Worm (Caenorhabditis elegans) whole organism, young adult: ENCODE results near the gene exp-1.

Experiments
- C06A6.2 ChIP-seq: fragments of 200-800 bp; sonication (Bioruptor generic); conservative IDR thresholded peaks from 2 replicates; pipeline ENCODE4 v1.3.6; 2022; ENCODE audit warnings: missing genetic modification characterization, missing compliant biosample characterization
- F57C9.4 ChIP-seq: sonication (generic microtip); optimal IDR thresholded peaks from 2 replicates; lab custom pipeline; 2017; ENCODE audit warnings: mild to moderate bottlenecking, missing genetic modification characterization, missing compliant biosample characterization
- Y79H2A.3 ChIP-seq: fragments of 200-800 bp; sonication (Bioruptor generic); conservative IDR thresholded peaks from 2 replicates; pipeline ENCODE4 v1.3.6; 2022; ENCODE audit warnings: missing genetic modification reagents, missing genetic modification characterization, missing compliant biosample characterization
- ama-1 ChIP-seq, 3 experiments: fragments of 150-350 bp in 1 of 3; sonication (generic microtip) in 2 of 3; optimal IDR thresholded peaks; 2 replicates each; lab custom pipeline; 2014 to 2018; ENCODE audit warnings: missing biosample characterization in 2 of 3, missing genetic modification characterization in 2 of 3, missing genetic modification reagents in 2 of 3
- attf-3 ChIP-seq: fragments of 200-800 bp; sonication (Bioruptor generic); conservative IDR thresholded peaks from 2 replicates; pipeline ENCODE4 v1.3.6; 2022; ENCODE audit warnings: missing genetic modification reagents, missing genetic modification characterization, missing compliant biosample characterization
- ceh-27 ChIP-seq: fragments of 200-800 bp; sonication (Bioruptor generic); optimal IDR thresholded peaks from 2 replicates; lab custom pipeline; 2018; ENCODE audit warnings: mild to moderate bottlenecking, missing genetic modification characterization, moderate library complexity, missing compliant biosample characterization
- ekl-4 ChIP-seq: fragments of 200-800 bp; sonication (Bioruptor generic); IDR thresholded peaks from 2 replicates; pipeline ENCODE4 v1.3.6; 2022; ENCODE audit warnings: missing genetic modification reagents, missing genetic modification characterization, missing compliant biosample characterization
- lin-26 ChIP-seq: fragments of 200-800 bp; sonication (Bioruptor generic); IDR thresholded peaks from 2 replicates; pipeline ENCODE4 v1.3.6; 2022; ENCODE audit warnings: missing genetic modification reagents, missing genetic modification characterization, missing compliant biosample characterization
- madf-3 ChIP-seq: fragments of 200-800 bp; sonication (Bioruptor generic); IDR thresholded peaks from 2 replicates; pipeline ENCODE4 v1.3.6; 2022; ENCODE audit warnings: missing genetic modification reagents, missing genetic modification characterization, missing compliant biosample characterization
- mcd-1 ChIP-seq: fragments of 200-800 bp; sonication (Bioruptor generic); IDR thresholded peaks from 2 replicates; pipeline ENCODE4 v1.3.6; 2022; ENCODE audit warnings: missing genetic modification reagents, missing genetic modification characterization, missing compliant biosample characterization
- tlf-1 ChIP-seq: fragments of 200-800 bp; sonication (Bioruptor generic); optimal IDR thresholded peaks from 2 replicates; lab custom pipeline; 2018; ENCODE audit warnings: mild to moderate bottlenecking, missing genetic modification characterization, missing compliant biosample characterization

- TF ChIP-seq ceh-27 (GFP tag; lab: Kevin White, UChicago), result no peak
- no peak for TF ChIP-seq mcd-1 (GFP tag; lab: Robert Waterston, UW)
- no peak for TF ChIP-seq C06A6.2 (GFP tag; lab: Robert Waterston, UW)
- TF ChIP-seq tlf-1 (GFP tag; lab: Kevin White, UChicago), result no peak
- no peak for TF ChIP-seq ama-1 (optimal IDR thresholded peaks at IDR 0.05; lab: Kevin White, UChicago)
- TF ChIP-seq ama-1 (GFP tag; optimal IDR thresholded peaks at IDR 0.05; lab: Kevin White, UChicago), result no peak
- no peak for TF ChIP-seq ekl-4 (GFP tag; lab: Robert Waterston, UW)
- no peak for TF ChIP-seq Y79H2A.3 (GFP tag; lab: Robert Waterston, UW)
- no peak for TF ChIP-seq F57C9.4
- TF ChIP-seq madf-3 (GFP tag; lab: Robert Waterston, UW), result no peak
- no peak for TF ChIP-seq attf-3 (GFP tag; lab: Robert Waterston, UW)
- TF ChIP-seq lin-26 (GFP tag; lab: Robert Waterston, UW), result no peak
Measured at ce11 chrII:6175027-6175426, 14.1 kb upstream of the exp-1 start.
